Worm (Caenorhabditis elegans) whole organism, young adult: Measurements from ENCODE around the gene F20B6.9.

Source experiments
- C06A6.2 ChIP-seq: fragments of 200-800 bp; sonication (Bioruptor generic); conservative IDR thresholded peaks from 2 replicates; pipeline ENCODE4 v1.3.6; 2022; ENCODE audit warnings: missing genetic modification characterization, missing compliant biosample characterization
- F23B12.7 ChIP-seq: sonication (generic microtip); optimal IDR thresholded peaks from 2 replicates; lab custom pipeline; 2017; ENCODE audit warnings: missing genetic modification characterization, mild to moderate bottlenecking, missing compliant biosample characterization, antibody characterized with exemption, moderate library complexity; ENCODE audit not compliant: insufficient read depth
- F37B4.10 ChIP-seq: fragments of 200-800 bp; sonication (Bioruptor generic); IDR thresholded peaks from 2 replicates; pipeline ENCODE4 v1.3.6; 2022; ENCODE audit warnings: missing genetic modification characterization, missing compliant biosample characterization
- F49E8.2 ChIP-seq: sonication (generic microtip); optimal IDR thresholded peaks from 3 replicates; lab custom pipeline; 2017; ENCODE audit warnings: missing genetic modification characterization, mild to moderate bottlenecking, missing compliant biosample characterization, antibody characterized with exemption, moderate library complexity; ENCODE audit not compliant: insufficient read depth
- F57C9.4 ChIP-seq: sonication (generic microtip); optimal IDR thresholded peaks from 2 replicates; lab custom pipeline; 2017; ENCODE audit warnings: mild to moderate bottlenecking, missing genetic modification characterization, missing compliant biosample characterization
- K12H6.12 ChIP-seq: fragments of 200-800 bp; sonication (Bioruptor generic); optimal IDR thresholded peaks from 2 replicates; lab custom pipeline; 2018; ENCODE audit warnings: mild to moderate bottlenecking, missing genetic modification characterization, missing compliant biosample characterization
- Y95B8A.8 ChIP-seq: fragments of 200-800 bp; sonication (Bioruptor generic); IDR thresholded peaks from 2 replicates; pipeline ENCODE4 v1.3.6; 2022; ENCODE audit warnings: missing genetic modification reagents, missing genetic modification characterization, missing compliant biosample characterization
- akir-1 ChIP-seq: fragments of 200-800 bp; sonication (Bioruptor generic); optimal IDR thresholded peaks from 2 replicates; lab custom pipeline; 2018; ENCODE audit warnings: mild to moderate bottlenecking, missing genetic modification characterization, moderate library complexity, missing compliant biosample characterization
- ama-1 ChIP-seq, 3 experiments: fragments of 150-350 bp in 1 of 3; sonication (generic microtip) in 2 of 3; optimal IDR thresholded peaks; 2 replicates each; lab custom pipeline; 2014 to 2018; ENCODE audit warnings: missing biosample characterization in 2 of 3, missing genetic modification characterization in 2 of 3, missing genetic modification reagents in 2 of 3
- aptf-2 ChIP-seq: fragments of 200-800 bp; sonication (Bioruptor generic); conservative IDR thresholded peaks from 2 replicates; pipeline ENCODE4 v1.3.6; 2022; ENCODE audit warnings: missing genetic modification reagents, missing genetic modification characterization, missing compliant biosample characterization
- atf-7 ChIP-seq: sonication (generic microtip); optimal IDR thresholded peaks from 2 replicates; lab custom pipeline; 2017; ENCODE audit warnings: mild to moderate bottlenecking, missing genetic modification characterization, missing compliant biosample characterization
- attf-3 ChIP-seq: fragments of 200-800 bp; sonication (Bioruptor generic); conservative IDR thresholded peaks from 2 replicates; pipeline ENCODE4 v1.3.6; 2022; ENCODE audit warnings: missing genetic modification reagents, missing genetic modification characterization, missing compliant biosample characterization
- attf-6 ChIP-seq: fragments of 200-800 bp; sonication (Bioruptor generic); IDR thresholded peaks from 2 replicates; pipeline ENCODE4 v1.3.6; 2022; ENCODE audit warnings: missing genetic modification reagents, missing genetic modification characterization, missing compliant biosample characterization
- cebp-2 ChIP-seq: fragments of 200-800 bp; sonication (Bioruptor generic); IDR thresholded peaks from 2 replicates; pipeline ENCODE4 v1.3.6; 2022; ENCODE audit warnings: missing genetic modification characterization, missing compliant biosample characterization
- ceh-91 ChIP-seq: fragments of 200-800 bp; sonication (Bioruptor generic); IDR thresholded peaks from 2 replicates; pipeline ENCODE4 v1.3.6; 2022; ENCODE audit warnings: missing genetic modification reagents, missing genetic modification characterization, missing compliant biosample characterization
- chd-7 ChIP-seq: sonication (generic microtip); optimal IDR thresholded peaks from 2 replicates; lab custom pipeline; 2016; ENCODE audit warnings: mild to moderate bottlenecking, missing genetic modification characterization, moderate library complexity, missing compliant biosample characterization
- die-1 ChIP-seq: sonication (generic microtip); optimal IDR thresholded peaks from 2 replicates; lab custom pipeline; 2016; ENCODE audit warnings: missing genotype, mild to moderate bottlenecking, missing genetic modification characterization, missing compliant biosample characterization
- dox-1 ChIP-seq: fragments of 200-800 bp; sonication (Bioruptor generic); IDR thresholded peaks from 2 replicates; pipeline ENCODE4 v1.3.6; 2022; ENCODE audit warnings: missing genetic modification reagents, missing genetic modification characterization, missing compliant biosample characterization
- dpff-1 ChIP-seq: sonication (generic microtip); optimal IDR thresholded peaks from 2 replicates; lab custom pipeline; 2017; ENCODE audit warnings: mild to moderate bottlenecking, missing genetic modification characterization, missing compliant biosample characterization
- dpl-1 ChIP-seq: fragments of 150-350 bp; optimal IDR thresholded peaks from 2 replicates; lab custom pipeline; 2014; ENCODE audit warnings: missing biosample characterization, missing genetic modification reagents, missing genetic modification characterization
- ekl-4 ChIP-seq: fragments of 200-800 bp; sonication (Bioruptor generic); IDR thresholded peaks from 2 replicates; pipeline ENCODE4 v1.3.6; 2022; ENCODE audit warnings: missing genetic modification reagents, missing genetic modification characterization, missing compliant biosample characterization
- hlh-12 ChIP-seq: sonication (generic microtip); optimal IDR thresholded peaks from 2 replicates; lab custom pipeline; 2016; ENCODE audit warnings: missing genetic modification characterization, missing compliant biosample characterization
- hlh-26 ChIP-seq: fragments of 200-800 bp; sonication (Bioruptor generic); conservative IDR thresholded peaks from 2 replicates; pipeline ENCODE4 v1.3.6; 2022; ENCODE audit warnings: missing genetic modification reagents, missing genetic modification characterization, missing compliant biosample characterization
- hmg-20 ChIP-seq: fragments of 200-800 bp; sonication (Bioruptor generic); IDR thresholded peaks from 2 replicates; pipeline ENCODE4 v1.3.6; 2022; ENCODE audit warnings: missing genetic modification reagents, missing genetic modification characterization, missing compliant biosample characterization
- lag-1 ChIP-seq: fragments of 200-800 bp; sonication (Bioruptor generic); IDR thresholded peaks from 2 replicates; pipeline ENCODE4 v1.3.6; 2022; ENCODE audit warnings: missing genetic modification reagents, missing genetic modification characterization, missing compliant biosample characterization
- let-607 ChIP-seq, 2 experiments: fragments of 200-800 bp in 1 of 2; sonication (Bioruptor generic) in 1 of 2; sonication (generic microtip) in 1 of 2; optimal IDR thresholded peaks; 2 replicates each; lab custom pipeline; 2016 to 2018; ENCODE audit warnings: mild to moderate bottlenecking in 2 of 2, missing compliant biosample characterization in 2 of 2, missing genetic modification characterization in 2 of 2, moderate library complexity in 2 of 2, missing genotype in 1 of 2
- lin-40 ChIP-seq: sonication (generic microtip); optimal IDR thresholded peaks from 2 replicates; lab custom pipeline; 2016; ENCODE audit warnings: missing genetic modification characterization, mild to moderate bottlenecking, missing compliant biosample characterization, missing genotype, missing genetic modification reagents
- lin-54 ChIP-seq: fragments of 200-800 bp; sonication (Bioruptor generic); optimal IDR thresholded peaks from 2 replicates; lab custom pipeline; 2018; ENCODE audit warnings: mild to moderate bottlenecking, missing genetic modification characterization, missing compliant biosample characterization
- lir-1 ChIP-seq: fragments of 200-800 bp; sonication (Bioruptor generic); conservative IDR thresholded peaks from 2 replicates; pipeline ENCODE4 v1.3.6; 2022; ENCODE audit warnings: missing genetic modification reagents, missing genetic modification characterization, missing compliant biosample characterization
- lsl-1 ChIP-seq: fragments of 200-800 bp; sonication (Bioruptor generic); optimal IDR thresholded peaks from 2 replicates; lab custom pipeline; 2018; ENCODE audit warnings: mild to moderate bottlenecking, missing genetic modification characterization, moderate library complexity, missing compliant biosample characterization
- lsy-27 ChIP-seq: sonication (generic microtip); optimal IDR thresholded peaks from 2 replicates; lab custom pipeline; 2017; ENCODE audit warnings: missing genetic modification characterization, mild to moderate bottlenecking, missing compliant biosample characterization, antibody characterized with exemption, missing genotype, borderline replicate concordance; ENCODE audit not compliant: insufficient read depth
- madf-6 ChIP-seq: fragments of 200-800 bp; sonication (Bioruptor generic); IDR thresholded peaks from 2 replicates; pipeline ENCODE4 v1.3.6; 2022; ENCODE audit warnings: missing genetic modification reagents, missing genetic modification characterization, missing compliant biosample characterization
- madf-8 ChIP-seq: fragments of 200-800 bp; sonication (Bioruptor generic); conservative IDR thresholded peaks from 2 replicates; pipeline ENCODE4 v1.3.6; 2022; ENCODE audit warnings: missing genetic modification reagents, missing genetic modification characterization, missing compliant biosample characterization
- mcd-1 ChIP-seq: fragments of 200-800 bp; sonication (Bioruptor generic); IDR thresholded peaks from 2 replicates; pipeline ENCODE4 v1.3.6; 2022; ENCODE audit warnings: missing genetic modification reagents, missing genetic modification characterization, missing compliant biosample characterization
- nhr-80 ChIP-seq: sonication (generic microtip); optimal IDR thresholded peaks from 2 replicates; lab custom pipeline; 2016; ENCODE audit warnings: missing genetic modification characterization, missing compliant biosample characterization
- pbrm-1 ChIP-seq: fragments of 200-800 bp; sonication (Bioruptor generic); IDR thresholded peaks from 2 replicates; pipeline ENCODE4 v1.3.6; 2022; ENCODE audit warnings: missing genetic modification reagents, missing genetic modification characterization, missing compliant biosample characterization
- pha-4 ChIP-seq: fragments of 150-350 bp; sonication (generic microtip); optimal IDR thresholded peaks from 2 replicates; lab custom pipeline; 2014; ENCODE audit warnings: missing biosample characterization, missing genetic modification reagents, missing genetic modification characterization
- rec-8 ChIP-seq, 2 experiments: sonication (generic microtip); optimal IDR thresholded peaks; 2 replicates each; lab custom pipeline; 2016; ENCODE audit warnings: mild to moderate bottlenecking in 2 of 2, missing genetic modification characterization in 2 of 2, missing genetic modification reagents in 2 of 2, missing genotype in 2 of 2, missing biosample characterization in 1 of 2, missing compliant biosample characterization in 1 of 2, moderate library complexity in 1 of 2
- snpc-1.1 ChIP-seq: sonication (generic microtip); optimal IDR thresholded peaks from 2 replicates; lab custom pipeline; 2017; ENCODE audit warnings: missing genetic modification characterization, mild to moderate bottlenecking, missing compliant biosample characterization, antibody characterized with exemption, moderate library complexity, missing genotype, missing genetic modification reagents; ENCODE audit not compliant: insufficient read depth
- snpc-1.3 ChIP-seq: sonication (generic microtip); optimal IDR thresholded peaks from 2 replicates; lab custom pipeline; 2017; ENCODE audit warnings: missing genetic modification characterization, mild to moderate bottlenecking, missing compliant biosample characterization, antibody characterized with exemption, moderate library complexity, missing genotype, missing genetic modification reagents; ENCODE audit not compliant: insufficient read depth
- tbp1 ChIP-seq: fragments of 200-800 bp; sonication (Bioruptor generic); optimal IDR thresholded peaks from 2 replicates; lab custom pipeline; 2018; ENCODE audit warnings: mild to moderate bottlenecking, missing genetic modification characterization, missing compliant biosample characterization
- unc-62 ChIP-seq: fragments of 150-350 bp; optimal IDR thresholded peaks from 2 replicates; lab custom pipeline; 2014; ENCODE audit warnings: missing biosample characterization, missing genetic modification reagents, missing genetic modification characterization
- zfh-2 ChIP-seq: fragments of 200-800 bp; sonication (Bioruptor generic); conservative IDR thresholded peaks from 2 replicates; pipeline ENCODE4 v1.3.6; 2022; ENCODE audit warnings: missing genetic modification reagents, missing genetic modification characterization, missing compliant biosample characterization
- ztf-26 ChIP-seq: sonication (generic microtip); optimal IDR thresholded peaks from 2 replicates; lab custom pipeline; 2017; ENCODE audit warnings: missing genetic modification characterization, missing compliant biosample characterization
- ztf-28 ChIP-seq: fragments of 200-800 bp; sonication (Bioruptor generic); IDR thresholded peaks from 2 replicates; pipeline ENCODE4 v1.3.6; 2022; ENCODE audit warnings: missing genetic modification reagents, missing genetic modification characterization, missing compliant biosample characterization
- ztf-6 ChIP-seq: fragments of 200-800 bp; sonication (Bioruptor generic); IDR thresholded peaks from 2 replicates; pipeline ENCODE4 v1.3.6; 2022; ENCODE audit warnings: missing genetic modification reagents, missing genetic modification characterization, missing compliant biosample characterization

Gene F20B6.9

DNA sequence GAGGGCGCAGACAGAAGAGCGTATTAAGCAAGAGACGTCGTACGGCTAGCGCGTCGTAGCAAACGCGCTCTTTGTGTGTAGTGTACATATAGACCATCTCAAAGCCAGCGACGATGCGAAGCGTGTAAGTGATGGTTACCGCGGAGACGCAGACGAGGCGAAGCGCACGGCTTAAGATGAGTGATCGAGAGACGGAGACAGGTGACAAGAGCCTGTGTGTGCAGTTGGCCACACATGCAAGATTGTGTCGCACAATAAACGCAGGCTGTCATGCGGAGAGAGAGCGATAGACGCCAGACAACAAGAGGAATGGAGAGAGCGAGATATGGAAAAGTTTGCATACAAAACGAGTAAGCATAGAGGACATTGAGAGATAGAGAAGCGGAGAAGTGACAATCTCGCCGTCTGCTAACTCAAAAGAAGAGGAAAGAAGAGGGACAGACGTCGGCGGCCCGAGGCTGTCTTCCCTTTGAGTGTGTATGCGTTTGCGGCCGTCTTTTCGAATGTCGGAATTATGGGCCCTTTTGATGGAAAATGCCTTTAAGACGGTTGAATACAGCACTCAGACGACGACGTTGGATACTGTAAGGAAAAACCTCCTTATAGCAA is 15.6 kb upstream of the F20B6.9 start (continued):
- no peak for TF ChIP-seq unc-62 (GFP tag; lab: Kevin White, UChicago)
- no peak for TF ChIP-seq attf-6 (GFP tag; lab: Robert Waterston, UW)
- no peak for TF ChIP-seq hlh-26 (GFP tag; lab: Robert Waterston, UW)
- TF ChIP-seq Y95B8A.8: no peak
- TF ChIP-seq nhr-80 (tag; lab: Kevin White, UChicago): peak; percentile 26
- peak; percentile 86 for TF ChIP-seq chd-7 (tag; lab: Kevin White, UChicago)
- no peak for TF ChIP-seq lsl-1
- peak; percentile 44 to 82 for TF ChIP-seq let-607 (tag; optimal IDR thresholded peaks at IDR 0.05; lab: Kevin White, UChicago)
- no peak for TF ChIP-seq snpc-1.1
- TF ChIP-seq hlh-12 (tag; lab: Kevin White, UChicago): no peak
- no peak for TF ChIP-seq snpc-1.3
- TF ChIP-seq ekl-4: no peak; the same call in 1 of the 2 replicates
- no peak for TF ChIP-seq hmg-20
- no peak for TF ChIP-seq F49E8.2 (tag; lab: Kevin White, UChicago)
- no peak for TF ChIP-seq ztf-28 (GFP tag; lab: Robert Waterston, UW)
- TF ChIP-seq lag-1 (GFP tag; lab: Robert Waterston, UW): no peak
- no peak for TF ChIP-seq aptf-2 (GFP tag; lab: Robert Waterston, UW)
- TF ChIP-seq lsy-27 (tag; lab: Kevin White, UChicago): no peak
- peak; percentile 39 for TF ChIP-seq tbp1 (GFP tag; lab: Kevin White, UChicago)
- TF ChIP-seq madf-8 (GFP tag; lab: Robert Waterston, UW): no peak
- TF ChIP-seq lin-40 (tag; lab: Kevin White, UChicago): peak; percentile 96
- peak; percentile 83 for TF ChIP-seq ztf-26 (tag; lab: Kevin White, UChicago)
- TF ChIP-seq pha-4 (tag; lab: Kevin White, UChicago): no peak
- TF ChIP-seq cebp-2: no peak
- peak; percentile 23 for TF ChIP-seq F57C9.4 (tag; lab: Kevin White, UChicago)
- peak; percentile 60 for TF ChIP-seq atf-7 (tag; lab: Kevin White, UChicago)
- TF ChIP-seq rec-8 (tag; optimal IDR thresholded peaks at IDR 0.05; lab: Kevin White, UChicago): no peak
- no peak for TF ChIP-seq ztf-6
- peak; percentile 68 for TF ChIP-seq dox-1
- TF ChIP-seq lin-54 (GFP tag; lab: Kevin White, UChicago): peak; percentile 35
- peak; percentile 20; the same call in 1 of the 2 replicates for TF ChIP-seq pbrm-1
- no peak for TF ChIP-seq ceh-91 (GFP tag; lab: Robert Waterston, UW)
- TF ChIP-seq zfh-2: peak; percentile 86
- TF ChIP-seq F37B4.10: no peak
- TF ChIP-seq mcd-1 (GFP tag; lab: Robert Waterston, UW): peak; percentile 67
- TF ChIP-seq die-1: peak; percentile 25
- TF ChIP-seq dpff-1 (tag; lab: Kevin White, UChicago): peak; percentile 60
- TF ChIP-seq akir-1: peak; percentile 71
- TF ChIP-seq attf-3 (GFP tag; lab: Robert Waterston, UW): no peak
- peak; percentile 23 for TF ChIP-seq F23B12.7 (tag; lab: Kevin White, UChicago)
- TF ChIP-seq ama-1 (optimal IDR thresholded peaks at IDR 0.05; lab: Kevin White, UChicago): peak; percentile 56
- no peak for TF ChIP-seq ama-1 (GFP tag; optimal IDR thresholded peaks at IDR 0.05; lab: Kevin White, UChicago)
- no peak for TF ChIP-seq lir-1 (GFP tag; lab: Robert Waterston, UW)
- peak; percentile 44 for TF ChIP-seq K12H6.12 (tag; lab: Kevin White, UChicago)
- peak; percentile 56; the same call in 1 of the 2 replicates for TF ChIP-seq C06A6.2 (GFP tag; lab: Robert Waterston, UW)
- no peak for TF ChIP-seq dpl-1
- TF ChIP-seq madf-6: no peak
